Fruit fly (Drosophila melanogaster) whole organism, prepupa: ENCODE measurements around the gene CG16865.
A peak's percentile ranks its signal among the peaks of the same experiment; 100 is the strongest.

ENCODE experiments used
- Blimp-1 ChIP-seq: fragments of 200-800 bp; sonication (Bioruptor generic); optimal IDR thresholded peaks from 3 replicates; lab custom pipeline; 2017; ENCODE audit warnings: missing biosample characterization, missing genetic modification characterization, mild to moderate bottlenecking, moderate library complexity, missing genetic modification reagents
- CG10631 ChIP-seq: fragments of 200-800 bp; sonication (Bioruptor generic); optimal IDR thresholded peaks from 2 replicates; lab custom pipeline; 2016; ENCODE audit warnings: missing biosample characterization, missing genetic modification characterization
- CG11294 ChIP-seq: fragments of 200-800 bp; sonication (Bioruptor generic); IDR thresholded peaks from 2 replicates; pipeline ENCODE4 v1.3.6; 2022; ENCODE audit warnings: missing biosample characterization, missing genetic modification characterization
- CG11762 ChIP-seq: fragments of 200-800 bp; sonication (Bioruptor generic); optimal IDR thresholded peaks from 3 replicates; lab custom pipeline; 2016; ENCODE audit warnings: missing biosample characterization, missing genetic modification characterization; ENCODE audit not compliant: insufficient read depth
- CG15336 ChIP-seq: fragments of 200-800 bp; sonication (Bioruptor generic); IDR thresholded peaks from 2 replicates; pipeline ENCODE4 v1.3.6; 2022; ENCODE audit warnings: missing biosample characterization, missing genetic modification characterization
- CG1621 ChIP-seq: fragments of 200-800 bp; sonication (Bioruptor generic); optimal IDR thresholded peaks from 3 replicates; lab custom pipeline; 2018; ENCODE audit warnings: missing biosample characterization, mild to moderate bottlenecking, missing genetic modification characterization
- CG16779 ChIP-seq: fragments of 200-800 bp; sonication (Bioruptor generic); optimal IDR thresholded peaks from 3 replicates; lab custom pipeline; 2017; ENCODE audit warnings: missing biosample characterization, mild to moderate bottlenecking, missing genetic modification characterization
- CG31627 ChIP-seq: fragments of 200-800 bp; sonication (Bioruptor generic); optimal IDR thresholded peaks from 3 replicates; lab custom pipeline; 2016; ENCODE audit warnings: missing biosample characterization, missing genetic modification characterization
- CG34406 ChIP-seq: fragments of 200-800 bp; sonication (Bioruptor generic); optimal IDR thresholded peaks from 3 replicates; lab custom pipeline; 2016; ENCODE audit warnings: missing biosample characterization, missing genetic modification characterization
- CG3919 ChIP-seq: fragments of 200-800 bp; sonication (Bioruptor generic); optimal IDR thresholded peaks from 3 replicates; lab custom pipeline; 2016; ENCODE audit warnings: missing biosample characterization, missing genetic modification characterization
- CG4318 ChIP-seq: fragments of 200-800 bp; sonication (Bioruptor generic); optimal IDR thresholded peaks from 3 replicates; lab custom pipeline; 2017; ENCODE audit warnings: missing biosample characterization, mild to moderate bottlenecking, missing genetic modification characterization
- CG6163 ChIP-seq: fragments of 200-800 bp; sonication (Bioruptor generic); IDR thresholded peaks from 3 replicates; pipeline ENCODE4 v1.3.6; 2022; ENCODE audit warnings: missing biosample characterization, missing genetic modification characterization
- CG6792 ChIP-seq: fragments of 200-800 bp; sonication (Bioruptor generic); optimal IDR thresholded peaks from 3 replicates; lab custom pipeline; 2016; ENCODE audit warnings: missing biosample characterization, missing genetic modification characterization
- CG6808 ChIP-seq: fragments of 200-800 bp; sonication (Bioruptor generic); optimal IDR thresholded peaks from 3 replicates; lab custom pipeline; 2017; ENCODE audit warnings: missing biosample characterization, missing genetic modification characterization, mild to moderate bottlenecking, moderate library complexity, missing genetic modification reagents
- CG6854 ChIP-seq: fragments of 200-800 bp; sonication (Bioruptor generic); optimal IDR thresholded peaks from 2 replicates; lab custom pipeline; 2017; ENCODE audit warnings: missing biosample characterization, mild to moderate bottlenecking, missing genetic modification characterization
- CG7368 ChIP-seq: fragments of 200-800 bp; sonication (Bioruptor generic); optimal IDR thresholded peaks from 3 replicates; lab custom pipeline; 2016; ENCODE audit warnings: missing biosample characterization, missing genetic modification characterization
- CG8119 ChIP-seq: fragments of 200-800 bp; sonication (Bioruptor generic); IDR thresholded peaks from 3 replicates; pipeline ENCODE4 v1.3.6; 2022; ENCODE audit warnings: missing biosample characterization, missing genetic modification characterization
- CG8632 ChIP-seq: fragments of 200-800 bp; sonication (Bioruptor generic); optimal IDR thresholded peaks from 3 replicates; lab custom pipeline; 2016; ENCODE audit warnings: missing biosample characterization, missing genetic modification characterization
- CG9139 ChIP-seq: fragments of 200-800 bp; sonication (Bioruptor generic); optimal IDR thresholded peaks from 3 replicates; lab custom pipeline; 2017; ENCODE audit warnings: missing biosample characterization, mild to moderate bottlenecking, missing genetic modification characterization
- Eip75B ChIP-seq: fragments of 200-800 bp; sonication (Bioruptor generic); optimal IDR thresholded peaks from 3 replicates; lab custom pipeline; 2016; ENCODE audit warnings: missing biosample characterization, missing genetic modification characterization
- Eip78C ChIP-seq: fragments of 200-800 bp; sonication (Bioruptor generic); peaks from one replicate; lab custom pipeline; 2016; ENCODE audit warnings: missing biosample characterization, missing genetic modification characterization
- Eip93F ChIP-seq: fragments of 200-800 bp; sonication (Bioruptor generic); optimal IDR thresholded peaks from 2 replicates; lab custom pipeline; 2016; ENCODE audit warnings: missing biosample characterization, mild to moderate bottlenecking, missing genetic modification characterization
- Ets21C ChIP-seq: fragments of 200-800 bp; sonication (Bioruptor generic); optimal IDR thresholded peaks from 3 replicates; lab custom pipeline; 2016; ENCODE audit warnings: missing biosample characterization, missing genetic modification characterization
- Ets96B ChIP-seq: fragments of 200-800 bp; optimal IDR thresholded peaks from 2 replicates; lab custom pipeline; 2019; ENCODE audit warnings: missing biosample characterization, mild to moderate bottlenecking, missing genetic modification characterization, moderate library complexity
- Gug ChIP-seq: fragments of 200-800 bp; sonication (Bioruptor generic); IDR thresholded peaks from 2 replicates; pipeline ENCODE4 v1.3.6; 2022; ENCODE audit warnings: missing biosample characterization, missing genetic modification characterization
- Hr39 ChIP-seq: fragments of 200-800 bp; sonication (Bioruptor generic); optimal IDR thresholded peaks from 2 replicates; lab custom pipeline; 2016; ENCODE audit warnings: missing biosample characterization, missing genetic modification characterization
- Hr4 ChIP-seq: fragments of 200-800 bp; sonication (Bioruptor generic); optimal IDR thresholded peaks from 3 replicates; lab custom pipeline; 2016; ENCODE audit warnings: missing biosample characterization, missing genetic modification characterization
- Lpt ChIP-seq: fragments of 200-800 bp; sonication (Bioruptor generic); optimal IDR thresholded peaks from 3 replicates; lab custom pipeline; 2016; ENCODE audit warnings: missing biosample characterization, missing genetic modification characterization
- Met ChIP-seq: fragments of 200-800 bp; sonication (Bioruptor generic); optimal IDR thresholded peaks from 3 replicates; lab custom pipeline; 2016; ENCODE audit warnings: missing biosample characterization, missing genetic modification characterization
- OdsH ChIP-seq: fragments of 200-800 bp; sonication (Bioruptor generic); optimal IDR thresholded peaks from 3 replicates; lab custom pipeline; 2016; ENCODE audit warnings: missing biosample characterization, missing genetic modification characterization
- Smox ChIP-seq: fragments of 200-800 bp; sonication (Bioruptor generic); optimal IDR thresholded peaks from 3 replicates; lab custom pipeline; 2016; ENCODE audit warnings: missing biosample characterization, missing genetic modification characterization
- Sox102F ChIP-seq: fragments of 200-800 bp; sonication (Bioruptor generic); optimal IDR thresholded peaks from 2 replicates; lab custom pipeline; 2016; ENCODE audit warnings: missing biosample characterization, mild to moderate bottlenecking, missing genetic modification characterization
- Sox14 ChIP-seq: fragments of 200-800 bp; sonication (Bioruptor generic); optimal IDR thresholded peaks from 3 replicates; lab custom pipeline; 2016; ENCODE audit warnings: missing biosample characterization, missing genetic modification characterization
- Sox15 ChIP-seq: fragments of 200-800 bp; sonication (Bioruptor generic); optimal IDR thresholded peaks from 3 replicates; lab custom pipeline; 2016; ENCODE audit warnings: missing biosample characterization, missing genetic modification characterization
- achi ChIP-seq: fragments of 200-800 bp; sonication (Bioruptor generic); optimal IDR thresholded peaks from 3 replicates; lab custom pipeline; 2016; ENCODE audit warnings: missing biosample characterization, missing genetic modification characterization
- acj6 ChIP-seq: fragments of 200-800 bp; sonication (Bioruptor generic); optimal IDR thresholded peaks from 3 replicates; lab custom pipeline; 2016; ENCODE audit warnings: missing biosample characterization, missing genetic modification characterization
- dac ChIP-seq: fragments of 200-800 bp; sonication (Bioruptor generic); optimal IDR thresholded peaks from 2 replicates; lab custom pipeline; 2017; ENCODE audit warnings: missing biosample characterization, mild to moderate bottlenecking, missing genetic modification characterization
- dsx ChIP-seq: fragments of 200-800 bp; optimal IDR thresholded peaks from 3 replicates; lab custom pipeline; 2019; ENCODE audit warnings: missing biosample characterization, mild to moderate bottlenecking, missing genetic modification characterization, moderate library complexity; ENCODE audit not compliant: poor library complexity, severe bottlenecking
- eg ChIP-seq: fragments of 200-800 bp; sonication (Bioruptor generic); IDR thresholded peaks from 3 replicates; pipeline ENCODE4 v1.3.6; 2022; ENCODE audit warnings: missing biosample characterization, missing genetic modification characterization
- esn ChIP-seq: fragments of 200-800 bp; sonication (Bioruptor generic); optimal IDR thresholded peaks from 2 replicates; lab custom pipeline; 2016; ENCODE audit warnings: missing biosample characterization, mild to moderate bottlenecking, missing genetic modification characterization, moderate library complexity
- fd59A ChIP-seq: fragments of 200-800 bp; sonication (Bioruptor generic); optimal IDR thresholded peaks from 2 replicates; lab custom pipeline; 2017; ENCODE audit warnings: missing biosample characterization, mild to moderate bottlenecking, missing genetic modification characterization, missing genetic modification reagents
- fd85E ChIP-seq: fragments of 200-800 bp; sonication (Bioruptor generic); optimal IDR thresholded peaks from 3 replicates; lab custom pipeline; 2016; ENCODE audit warnings: missing biosample characterization, missing genetic modification characterization
- fkh ChIP-seq: fragments of 200-800 bp; sonication (Bioruptor generic); optimal IDR thresholded peaks from 3 replicates; lab custom pipeline; 2017; ENCODE audit warnings: missing biosample characterization, mild to moderate bottlenecking, missing genetic modification characterization, moderate library complexity
- lz ChIP-seq: fragments of 200-800 bp; sonication (Bioruptor generic); optimal IDR thresholded peaks from 3 replicates; lab custom pipeline; 2016; ENCODE audit warnings: missing biosample characterization, missing genetic modification characterization
- salr ChIP-seq, 2 experiments: fragments of 200-800 bp; sonication (Bioruptor generic); optimal IDR thresholded peaks; 3 replicates each; lab custom pipeline; 2016 to 2018; ENCODE audit warnings: missing biosample characterization in 2 of 2, missing genetic modification characterization in 2 of 2, mild to moderate bottlenecking in 1 of 2
- spab ChIP-seq: fragments of 200-800 bp; sonication (Bioruptor generic); optimal IDR thresholded peaks from 2 replicates; lab custom pipeline; 2017; ENCODE audit warnings: missing biosample characterization, mild to moderate bottlenecking, missing genetic modification characterization, missing genetic modification reagents
- ss ChIP-seq, 2 experiments: fragments of 200-800 bp; sonication (Bioruptor generic); optimal IDR thresholded peaks; 2 replicates in 1 of 2; 3 replicates in 1 of 2; lab custom pipeline; 2017 to 2018; ENCODE audit warnings: mild to moderate bottlenecking in 2 of 2, missing biosample characterization in 2 of 2, missing genetic modification characterization in 2 of 2, moderate library complexity in 1 of 2
- svp ChIP-seq: fragments of 200-800 bp; sonication (Bioruptor generic); peaks from one replicate; lab custom pipeline; 2016; ENCODE audit warnings: missing biosample characterization, missing genetic modification characterization
- vri ChIP-seq: fragments of 200-800 bp; sonication (Bioruptor generic); optimal IDR thresholded peaks from 3 replicates; lab custom pipeline; 2016; ENCODE audit warnings: missing biosample characterization, mild to moderate bottlenecking, missing genetic modification characterization

CG16865 gene

DNA sequence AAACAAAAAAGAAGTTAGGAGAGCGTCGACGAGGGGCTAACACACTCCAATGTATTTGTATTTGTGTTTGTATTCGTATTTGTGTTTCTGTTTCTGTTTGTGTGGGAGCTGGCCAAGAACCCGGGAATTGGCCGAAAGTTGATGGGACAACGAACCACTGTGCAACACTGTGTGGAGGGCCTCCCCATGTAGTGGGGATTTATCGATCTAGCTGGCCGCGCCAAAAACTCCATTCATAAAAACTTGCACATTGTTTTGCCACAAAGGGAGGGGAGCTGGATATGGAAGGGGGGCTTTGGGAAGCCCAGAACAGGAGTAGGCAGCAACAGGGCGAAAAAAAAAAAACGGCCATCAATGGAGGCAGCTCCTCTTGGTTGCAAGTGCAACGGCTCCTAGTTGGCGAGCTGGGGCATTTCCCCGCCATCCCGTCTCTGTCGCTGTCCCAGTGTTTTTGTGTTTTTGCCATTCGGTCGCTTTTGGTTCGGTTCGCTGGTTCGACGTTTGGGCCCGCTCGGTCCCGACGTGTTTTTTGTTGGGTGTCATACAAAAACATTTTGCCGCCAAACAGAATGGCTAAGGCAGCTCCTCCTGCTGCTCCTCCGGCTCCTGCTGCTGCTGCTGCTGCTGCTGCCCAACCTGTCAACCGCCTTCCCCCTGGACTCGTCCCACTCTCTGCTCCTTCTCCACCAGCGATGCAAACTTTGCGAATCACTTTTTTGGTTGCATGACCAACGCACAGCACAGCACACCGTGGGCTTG, 34.2 kb upstream of the CG16865 start:
- peak; percentile 47; the same call in 1 of the 3 replicates for TF ChIP-seq CG6163 (GFP tag; lab: Robert Waterston, UW)
- TF ChIP-seq Hr4: no peak
- TF ChIP-seq Lpt: peak; percentile 11
- TF ChIP-seq dsx: peak; percentile 53
- TF ChIP-seq, all 60 proteins: peak for 3

DNA sequence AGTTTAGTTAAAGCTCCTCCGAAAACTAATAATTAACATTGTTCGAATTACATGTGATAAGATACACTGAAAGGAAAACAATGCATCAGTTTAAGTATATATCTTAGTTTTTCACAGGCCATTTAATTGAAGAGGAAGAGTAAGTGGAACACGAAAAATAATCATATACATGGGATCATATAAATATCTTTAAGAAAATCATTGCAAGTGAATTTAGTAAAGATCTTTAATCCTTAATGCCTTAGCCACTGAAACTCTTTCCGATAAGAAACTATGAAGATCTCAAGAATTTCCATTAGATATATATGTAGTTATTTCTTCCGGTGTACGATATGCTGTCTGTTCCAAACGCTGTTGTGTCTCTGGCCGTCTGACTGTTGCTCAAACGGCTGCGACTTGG, 32.7 kb upstream of the CG16865 start:
- peak; percentile 40 for TF ChIP-seq Sox14 (GFP tag; lab: Kevin White, UChicago)
- no peak for TF ChIP-seq CG9139 (GFP tag; lab: Kevin White, UChicago)
- TF ChIP-seq fd85E (GFP tag; lab: Kevin White, UChicago): no peak
- peak; percentile 1 for TF ChIP-seq CG34406
- peak; percentile 56 for TF ChIP-seq achi
- peak; percentile 83 for TF ChIP-seq Eip78C (GFP tag; lab: Kevin White, UChicago)
- TF ChIP-seq Met (GFP tag; lab: Kevin White, UChicago): no peak
- peak; percentile 61 for TF ChIP-seq OdsH (GFP tag; lab: Kevin White, UChicago)
- peak; percentile 64 for TF ChIP-seq dac (GFP tag; lab: Kevin White, UChicago)
- no peak for TF ChIP-seq Ets21C (GFP tag; lab: Kevin White, UChicago)
- no peak for TF ChIP-seq fkh (GFP tag; lab: Kevin White, UChicago)
- TF ChIP-seq CG6163 (GFP tag; lab: Robert Waterston, UW): peak; percentile 73
- no peak for TF ChIP-seq ss (GFP tag; optimal IDR thresholded peaks at IDR 0.05; lab: Kevin White, UChicago)
- TF ChIP-seq CG15336 (GFP tag; lab: Robert Waterston, UW): peak; percentile 76
- TF ChIP-seq vri (GFP tag; lab: Kevin White, UChicago): no peak
- TF ChIP-seq CG6854 (GFP tag; lab: Kevin White, UChicago): no peak
- TF ChIP-seq svp (GFP tag; lab: Kevin White, UChicago): peak; percentile 63
- peak; percentile 2 for TF ChIP-seq Eip75B (GFP tag; lab: Kevin White, UChicago)
- no peak for TF ChIP-seq Eip93F (GFP tag; lab: Kevin White, UChicago)
- TF ChIP-seq eg (GFP tag; lab: Robert Waterston, UW): peak; percentile 83
- no peak for TF ChIP-seq CG8632 (GFP tag; lab: Kevin White, UChicago)
- peak; percentile 18 for TF ChIP-seq Hr39 (GFP tag; lab: Kevin White, UChicago)
- peak; percentile 53 for TF ChIP-seq acj6 (GFP tag; lab: Kevin White, UChicago)
- no peak for TF ChIP-seq Ets96B (tag; lab: Kevin White, UChicago)
- TF ChIP-seq dsx: no peak
- TF ChIP-seq salr (GFP tag; optimal IDR thresholded peaks at IDR 0.05; lab: Kevin White, UChicago): peak in 1 of 2 experiments; percentile 53
- TF ChIP-seq CG11294: peak; percentile 61
- no peak for TF ChIP-seq CG16779 (tag; lab: Kevin White, UChicago)
- TF ChIP-seq spab (GFP tag; lab: Kevin White, UChicago): no peak
- TF ChIP-seq Gug (GFP tag; lab: Robert Waterston, UW): peak; percentile 63
- no peak for TF ChIP-seq Sox15 (GFP tag; lab: Kevin White, UChicago)
- peak; percentile 44 for TF ChIP-seq CG3919 (GFP tag; lab: Kevin White, UChicago)
- peak; percentile 10 for TF ChIP-seq CG31627
- TF ChIP-seq Blimp-1: no peak
- TF ChIP-seq lz: peak; percentile 37
- TF ChIP-seq CG11762 (GFP tag; lab: Kevin White, UChicago): peak; percentile 18
- peak; percentile 87 for TF ChIP-seq CG8119 (GFP tag; lab: Robert Waterston, UW)
- TF ChIP-seq CG1621: no peak
- TF ChIP-seq Sox102F: peak; percentile 3
- TF ChIP-seq CG4318 (GFP tag; lab: Kevin White, UChicago): peak; percentile 77
- no peak for TF ChIP-seq Smox (GFP tag; lab: Kevin White, UChicago)
- TF ChIP-seq CG6808 (GFP tag; lab: Kevin White, UChicago): no peak
- no peak for TF ChIP-seq fd59A (GFP tag; lab: Kevin White, UChicago)
- peak; percentile 14 for TF ChIP-seq CG6792 (GFP tag; lab: Kevin White, UChicago)
- TF ChIP-seq CG7368 (GFP tag; lab: Kevin White, UChicago): no peak
- TF ChIP-seq CG10631 (GFP tag; lab: Kevin White, UChicago): peak; percentile 38
- peak; percentile 43 for TF ChIP-seq esn (GFP tag; lab: Kevin White, UChicago)
